Fruit fly (Drosophila melanogaster): ENCODE data around the gene Ttc26.
A peak's percentile ranks its signal among the peaks of the same experiment; 100 is the strongest.

DNA sequence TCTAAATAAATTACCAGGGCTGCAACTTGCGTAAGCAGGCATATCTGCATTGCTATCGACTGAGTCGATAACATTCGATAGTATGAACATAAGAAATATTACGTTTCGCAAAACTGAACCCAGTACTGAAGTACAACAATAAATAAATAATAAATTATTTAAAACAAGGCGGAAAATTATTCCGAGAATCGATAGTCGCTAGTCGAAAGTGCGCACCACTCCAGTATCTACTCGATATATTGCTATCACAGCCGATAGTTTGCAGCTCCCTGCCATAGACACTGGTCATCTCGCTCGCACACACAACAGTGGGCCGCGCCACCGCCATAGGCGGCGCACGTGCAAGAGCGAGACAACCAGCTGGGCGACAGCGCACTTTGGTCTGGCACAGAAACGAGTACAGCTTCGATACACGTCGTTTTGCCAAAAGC lies 19.2 kb downstream of the Ttc26 start, which contains the start of gene nsl1:
- TF ChIP-seq Gug (GFP tag; IDR thresholded peaks at IDR 0.05) (no peak), CG15336 (GFP tag; IDR thresholded peaks at IDR 0.05) (0 out of 2 replicates have a peak, but pooled peaks have one; percentile 14), CG34406 (GFP tag; optimal IDR thresholded peaks at IDR 0.05) (no peak), CG31627 (GFP tag; optimal IDR thresholded peaks at IDR 0.05) (peak; percentile 9), OdsH (GFP tag; optimal IDR thresholded peaks at IDR 0.05) (peak; percentile 42), CG1621 (tag; optimal IDR thresholded peaks at IDR 0.05) (peak; percentile 69), Eip75B (GFP tag; optimal IDR thresholded peaks at IDR 0.05) (no peak), spab (GFP tag; optimal IDR thresholded peaks at IDR 0.05) (peak; percentile 3)

Measured in whole organism, prepupa.